Fruit fly (Drosophila melanogaster): Measurements from ENCODE around the gene CG34007.
"Not testable (repeated sequence)": the region's sequence is repeated elsewhere in the genome, so short reads cannot be mapped to it uniquely, and the experiment has no call there.

The CG34007 gene

DNA sequence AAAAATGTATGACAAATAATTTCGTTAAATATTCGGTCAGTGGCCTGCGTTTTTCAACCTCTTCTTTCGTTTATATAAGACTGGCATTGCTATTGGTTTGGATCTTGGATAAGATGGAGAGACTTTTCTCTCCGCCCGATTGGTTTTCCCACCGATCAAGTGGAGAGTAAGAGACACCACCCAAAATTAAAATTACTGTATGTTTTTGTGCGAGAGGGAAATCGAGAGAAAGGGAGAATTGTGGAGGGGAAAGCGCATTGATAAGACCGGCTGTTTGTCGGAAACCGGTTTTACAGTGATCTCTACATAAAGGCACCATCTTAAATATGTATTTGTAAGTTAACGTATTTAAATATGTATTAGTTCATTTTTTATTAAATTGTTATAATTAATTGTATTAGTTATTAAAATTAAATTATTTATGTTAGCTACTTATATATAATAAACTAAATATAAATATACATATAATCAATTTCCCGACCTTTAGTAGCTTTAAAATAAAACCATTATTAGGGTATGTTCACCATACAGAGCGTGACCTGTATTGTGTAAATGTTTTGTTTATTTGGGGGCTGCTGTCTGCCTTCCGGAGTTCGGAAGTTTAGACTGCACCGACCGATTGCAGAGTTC, at the start of gene CG34007:
Gene CG34007, plus strand, starts transcription at position 608 of the 630 bp plus-strand sequence.
- TF ChIP-seq noc (tag; optimal IDR thresholded peaks at IDR 0.05): no peak

DNA sequence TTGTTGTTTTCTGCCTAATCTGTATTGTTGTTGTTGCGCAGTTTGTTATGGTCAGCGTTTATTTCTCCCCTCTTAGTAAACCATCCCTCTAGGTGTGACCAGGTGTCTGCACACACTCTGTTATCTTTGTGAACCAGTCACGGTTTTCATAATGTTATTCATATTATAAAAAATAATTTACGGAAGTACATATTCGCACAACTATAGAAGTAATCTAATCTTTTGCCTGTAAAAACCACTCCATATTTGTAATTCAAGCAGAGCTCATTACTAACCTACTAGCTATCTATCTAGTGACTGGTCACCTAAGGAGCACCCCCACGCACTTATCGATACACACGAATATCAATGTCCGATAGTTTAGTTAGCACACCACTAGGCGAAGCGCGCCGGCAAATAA, 45.0 kb upstream of the CG34007 start, which contains the start of the genes CG31683 and CG31687:
Gene CG31683, minus strand, starts transcription at position 101 of the 400 bp plus-strand sequence.
Gene CG31687, plus strand, starts transcription at position 362 of the 400 bp plus-strand sequence.
- not testable (repeated sequence) for TF ChIP-seq noc (tag; optimal IDR thresholded peaks at IDR 0.05)

DNA sequence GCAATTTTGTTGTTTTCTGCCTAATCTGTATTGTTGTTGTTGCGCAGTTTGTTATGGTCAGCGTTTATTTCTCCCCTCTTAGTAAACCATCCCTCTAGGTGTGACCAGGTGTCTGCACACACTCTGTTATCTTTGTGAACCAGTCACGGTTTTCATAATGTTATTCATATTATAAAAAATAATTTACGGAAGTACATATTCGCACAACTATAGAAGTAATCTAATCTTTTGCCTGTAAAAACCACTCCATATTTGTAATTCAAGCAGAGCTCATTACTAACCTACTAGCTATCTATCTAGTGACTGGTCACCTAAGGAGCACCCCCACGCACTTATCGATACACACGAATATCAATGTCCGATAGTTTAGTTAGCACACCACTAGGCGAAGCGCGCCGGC, 35.9 kb upstream of the CG34007 start, which contains the start of the genes CG18858 and Cdc23:
Gene CG18858, minus strand, starts transcription at position 101 of the 400 bp plus-strand sequence.
Gene Cdc23, plus strand, starts transcription at position 368 of the 400 bp plus-strand sequence.
- not testable (repeated sequence) for TF ChIP-seq noc (tag; optimal IDR thresholded peaks at IDR 0.05)

DNA sequence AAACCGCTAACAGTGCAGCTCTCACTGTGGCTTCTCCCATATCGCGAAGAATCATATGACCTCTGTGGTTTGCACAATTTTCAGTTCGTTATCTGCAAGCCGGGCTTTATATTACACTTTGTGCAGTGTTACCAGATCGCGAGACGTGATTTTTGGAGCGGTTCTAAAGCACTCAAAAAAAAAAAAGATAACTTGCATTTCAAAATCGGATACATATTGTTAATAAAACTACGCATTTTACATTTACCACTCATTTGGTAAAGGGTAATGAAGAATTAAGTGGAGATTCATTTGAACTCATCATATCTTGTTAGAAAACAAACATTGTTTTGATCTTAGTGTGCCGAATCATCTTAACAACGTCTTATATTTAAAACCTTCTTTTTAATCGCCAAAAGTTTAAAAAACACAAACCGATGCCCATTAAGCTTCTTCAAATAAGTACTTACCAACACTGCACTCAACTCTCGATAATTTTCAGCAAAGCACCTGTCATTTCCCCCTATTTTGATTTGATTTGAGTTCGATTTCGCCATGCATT, 31.4 kb upstream of the CG34007 start, which contains the start of gene CG2493:
Gene CG2493, minus strand, starts transcription at position 129 of the 541 bp plus-strand sequence.
- no peak for TF ChIP-seq noc (tag; optimal IDR thresholded peaks at IDR 0.05)

DNA sequence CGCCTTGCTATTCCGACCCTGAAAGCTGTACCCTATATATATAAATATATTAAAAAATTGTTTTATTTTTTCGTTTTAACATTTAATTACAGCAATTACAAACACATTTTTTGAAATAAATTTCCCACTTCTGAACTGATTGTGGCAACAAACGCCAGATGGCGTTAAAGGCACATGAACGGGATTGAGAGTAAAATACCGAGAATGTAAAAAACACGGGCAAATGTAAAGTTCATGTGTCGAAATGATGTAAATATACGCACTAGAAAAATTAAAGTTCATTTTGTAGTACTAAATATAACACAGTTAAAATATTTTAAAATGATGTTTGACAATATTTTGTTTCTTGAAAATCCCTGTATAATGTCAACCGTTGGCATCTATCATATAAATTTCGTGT, 30.4 kb upstream of the CG34007 start:
- no peak for TF ChIP-seq noc (tag; optimal IDR thresholded peaks at IDR 0.05)

DNA sequence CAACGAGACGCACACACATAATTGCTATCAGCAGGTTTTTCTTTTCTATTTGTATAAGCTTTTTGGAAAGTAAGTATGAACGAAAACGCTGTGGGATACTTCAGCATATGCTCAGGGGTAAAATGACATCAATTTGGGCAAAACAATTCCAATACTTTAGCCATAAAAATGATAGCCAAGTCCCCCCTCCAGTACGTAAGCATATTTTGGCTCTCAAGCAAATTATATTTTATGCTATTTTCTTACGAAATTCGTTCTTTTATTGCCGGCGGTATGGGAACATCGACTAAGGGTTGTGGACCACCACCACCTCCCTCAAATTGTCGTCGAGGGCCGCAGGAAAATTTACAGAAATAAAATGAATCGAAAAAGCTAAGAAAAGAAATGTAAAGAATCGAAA, 21.5 kb upstream of the CG34007 start, which contains the start of gene CG43233:
Gene CG43233, minus strand, starts transcription at position 101 of the 400 bp plus-strand sequence.
- no peak for TF ChIP-seq noc (tag; optimal IDR thresholded peaks at IDR 0.05)

DNA sequence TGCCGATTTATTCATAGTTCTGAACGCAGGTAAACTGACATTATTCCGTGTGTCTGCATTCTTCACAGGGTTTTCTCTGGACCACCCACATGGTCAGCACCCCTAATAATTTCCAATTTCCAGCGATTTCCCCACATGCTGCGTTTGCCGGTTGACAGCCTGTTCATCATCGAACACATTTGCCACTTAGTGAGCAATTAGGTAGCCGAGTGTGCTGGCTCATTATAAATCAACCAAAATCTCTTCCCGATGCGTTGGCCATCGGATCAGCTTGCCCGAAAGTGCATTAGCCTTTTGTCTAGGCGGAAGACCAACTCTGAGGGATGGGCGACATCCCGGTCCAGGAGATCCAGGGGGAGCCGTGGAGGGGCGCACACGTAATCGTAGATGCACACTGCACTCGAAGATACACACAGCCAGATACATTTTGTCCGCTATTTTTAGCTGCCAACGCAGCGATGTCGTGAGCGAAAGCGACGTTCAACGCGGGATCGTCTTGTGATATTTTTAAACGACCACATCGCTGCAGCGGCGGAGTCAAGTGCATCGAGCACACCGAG, 18.0 kb upstream of the CG34007 start:
- no peak for TF ChIP-seq noc (tag; optimal IDR thresholded peaks at IDR 0.05)

DNA sequence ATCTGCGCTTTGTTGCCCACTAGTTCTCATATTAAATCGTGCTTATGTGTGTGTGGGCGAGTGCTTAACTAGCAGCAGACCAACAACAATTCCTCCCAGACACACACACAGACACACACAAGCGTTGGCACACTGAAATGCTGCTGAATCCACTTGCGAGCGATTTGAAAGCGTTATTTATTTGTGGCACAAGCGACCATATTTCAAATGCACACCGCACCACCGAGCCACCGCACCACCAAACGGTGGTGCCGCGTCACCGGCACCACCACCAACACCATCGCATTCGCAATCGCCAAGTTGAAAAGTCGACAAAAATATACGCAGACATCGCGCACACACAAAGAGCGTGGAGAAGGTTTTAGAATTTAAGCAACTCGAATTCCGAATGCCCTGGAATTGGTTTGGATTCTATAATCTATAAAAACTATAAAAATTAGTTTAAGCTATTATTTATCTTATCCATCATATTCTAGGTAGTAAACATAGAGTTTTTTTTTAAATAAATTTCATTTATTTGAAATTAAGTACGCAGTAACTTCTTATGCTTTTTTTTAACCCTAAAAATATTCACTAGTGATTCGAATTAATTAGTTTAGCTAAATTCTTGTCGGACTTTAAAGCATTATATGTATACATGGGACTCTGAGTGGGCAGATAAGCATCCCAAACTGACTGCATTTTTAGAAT, 16.1 kb upstream of the CG34007 start:
- no peak for TF ChIP-seq noc (tag; optimal IDR thresholded peaks at IDR 0.05)

DNA sequence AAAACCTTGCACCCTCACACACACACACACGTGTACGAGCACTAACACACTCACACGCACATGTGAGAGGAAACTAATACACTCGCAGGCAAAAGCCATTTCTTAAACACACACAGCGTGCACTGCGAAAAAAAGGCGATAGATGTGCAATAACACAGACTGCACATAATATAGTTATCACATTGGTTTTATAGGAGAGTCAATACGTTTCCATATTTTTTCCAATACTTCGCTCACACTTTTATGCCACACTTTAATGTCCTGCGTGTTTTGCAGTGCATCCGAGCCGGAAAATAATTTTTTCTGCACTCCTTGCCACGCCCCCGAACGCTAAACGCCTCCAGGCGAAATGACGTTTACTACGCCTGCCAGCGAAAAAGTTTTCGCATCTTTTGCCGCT, 15.1 kb upstream of the CG34007 start:
- no peak for TF ChIP-seq noc (tag; optimal IDR thresholded peaks at IDR 0.05)

DNA sequence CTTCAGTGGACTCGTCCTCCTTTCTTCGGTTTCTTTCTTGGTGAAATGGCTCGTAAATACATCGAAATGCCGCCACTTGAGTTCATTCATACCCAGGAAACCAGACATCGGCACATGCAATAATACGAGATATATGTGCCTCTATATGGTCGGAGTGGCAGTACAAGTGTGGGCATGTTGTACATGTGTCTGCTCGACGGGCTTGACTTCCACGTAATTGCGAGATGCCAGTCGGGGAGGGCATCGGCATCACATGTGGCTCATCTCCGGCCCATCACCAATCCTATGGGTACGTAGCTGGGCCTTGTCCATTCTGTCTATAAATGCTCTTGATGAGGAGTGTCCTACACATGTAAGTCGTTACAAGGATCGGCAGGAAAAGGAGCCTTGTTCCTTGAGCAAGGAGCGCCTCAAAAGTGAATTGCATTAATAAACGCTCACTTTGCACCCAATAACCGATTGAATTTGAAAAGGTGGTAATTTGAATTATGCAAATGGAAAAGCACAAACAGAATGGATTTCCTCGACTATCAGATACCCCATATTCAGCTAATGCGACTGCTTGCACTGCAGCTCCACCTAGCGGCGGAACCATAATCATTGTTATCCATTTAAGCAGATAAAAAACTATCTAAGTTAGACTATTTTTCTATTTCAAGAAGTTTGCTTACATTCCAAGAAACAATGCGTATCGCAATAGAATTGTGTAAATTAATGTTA, 13.5 kb upstream of the CG34007 start:
- TF ChIP-seq noc (tag; optimal IDR thresholded peaks at IDR 0.05): no peak

DNA sequence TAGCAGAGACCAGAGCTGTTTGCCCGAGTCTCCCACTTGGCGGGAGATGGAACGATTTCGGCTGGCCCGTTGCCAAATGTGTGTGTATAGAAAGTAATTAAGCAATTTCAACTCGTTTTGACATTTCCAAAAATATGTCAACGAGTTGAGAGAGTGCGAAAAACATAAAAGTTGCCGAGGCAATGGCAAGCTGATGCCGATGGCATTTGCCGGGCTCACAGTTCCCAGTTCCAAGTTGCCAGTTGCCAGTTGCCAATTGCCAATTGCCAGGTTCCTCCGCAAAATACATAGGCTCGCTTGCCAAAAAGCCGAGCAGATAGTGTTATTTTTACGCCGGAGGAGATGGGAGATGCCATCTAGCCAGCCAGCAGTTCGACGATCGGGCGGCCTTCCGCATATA, 11.2 kb upstream of the CG34007 start:
- TF ChIP-seq noc (tag; optimal IDR thresholded peaks at IDR 0.05): no peak

DNA sequence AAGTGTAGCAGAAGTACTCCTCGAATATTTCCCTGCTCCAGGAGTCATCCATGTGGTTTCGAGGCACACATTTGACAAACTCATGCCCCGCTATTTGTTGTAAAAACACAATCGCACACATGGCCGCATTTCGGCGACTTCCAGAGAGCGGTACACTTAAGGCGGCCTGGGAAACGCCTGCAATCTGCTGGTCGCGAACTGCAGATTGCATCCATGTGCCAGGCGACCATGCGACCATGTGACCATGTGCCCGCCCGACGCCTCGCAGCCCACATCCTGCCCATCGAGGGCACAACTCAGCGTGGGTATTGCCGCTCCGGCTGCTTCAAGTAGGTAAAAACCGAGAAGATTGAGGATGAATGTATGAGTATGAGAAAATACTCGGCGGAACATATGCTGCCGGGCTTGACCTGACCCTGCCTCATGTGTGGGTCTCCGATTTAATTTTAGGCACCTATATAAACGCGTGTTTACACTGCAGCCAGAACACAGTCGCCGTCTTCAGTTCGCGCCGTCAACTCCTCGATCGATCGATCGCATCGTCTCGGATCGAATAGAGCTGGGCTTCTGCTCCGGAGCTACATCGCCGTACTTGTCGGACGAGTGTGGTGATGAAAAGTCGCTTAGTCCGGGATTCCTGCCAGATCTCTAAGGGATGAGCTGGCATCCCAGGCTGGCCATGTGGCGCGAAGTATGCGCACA, 8.6 kb upstream of the CG34007 start:
- TF ChIP-seq noc (tag; optimal IDR thresholded peaks at IDR 0.05): no peak

DNA sequence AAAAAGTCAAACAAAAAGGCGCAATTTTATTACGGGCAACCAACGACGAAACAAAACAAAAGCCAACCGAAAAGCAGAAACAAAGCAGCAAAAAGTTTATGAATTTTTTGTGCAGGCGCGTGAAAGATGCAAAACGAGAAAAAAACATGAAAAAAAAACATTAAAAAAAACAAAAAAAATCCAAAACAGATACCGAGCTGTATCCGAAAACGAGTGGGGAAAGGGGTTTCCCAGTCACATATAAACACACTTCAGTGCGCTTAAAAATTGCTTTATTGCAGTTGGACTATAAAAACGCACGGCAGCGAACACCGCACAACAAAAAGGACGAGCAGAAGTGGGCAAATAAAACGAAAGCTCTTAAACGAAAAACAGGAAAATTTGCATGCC, 8.1 kb upstream of the CG34007 start:
- TF ChIP-seq noc (tag; optimal IDR thresholded peaks at IDR 0.05): no peak

DNA sequence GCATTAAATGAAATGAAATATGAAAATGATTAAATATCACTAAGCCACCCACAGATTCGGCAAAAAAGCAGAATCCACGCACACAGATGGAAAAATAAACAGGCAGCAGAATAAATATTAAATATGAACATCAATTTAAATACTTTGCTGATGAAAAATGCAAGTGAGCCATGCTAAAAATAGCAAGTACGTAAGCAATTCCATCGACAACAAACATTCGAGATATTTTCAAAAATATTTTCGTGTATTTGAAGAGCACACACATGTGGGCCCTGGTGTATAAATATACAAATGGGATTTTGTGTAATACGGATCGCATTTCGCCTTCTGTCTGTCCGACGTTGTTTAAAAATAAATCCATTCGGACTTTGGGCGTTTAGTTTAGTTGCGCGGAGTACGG, 7.1 kb upstream of the CG34007 start:
- no peak for TF ChIP-seq noc (tag; optimal IDR thresholded peaks at IDR 0.05)

DNA sequence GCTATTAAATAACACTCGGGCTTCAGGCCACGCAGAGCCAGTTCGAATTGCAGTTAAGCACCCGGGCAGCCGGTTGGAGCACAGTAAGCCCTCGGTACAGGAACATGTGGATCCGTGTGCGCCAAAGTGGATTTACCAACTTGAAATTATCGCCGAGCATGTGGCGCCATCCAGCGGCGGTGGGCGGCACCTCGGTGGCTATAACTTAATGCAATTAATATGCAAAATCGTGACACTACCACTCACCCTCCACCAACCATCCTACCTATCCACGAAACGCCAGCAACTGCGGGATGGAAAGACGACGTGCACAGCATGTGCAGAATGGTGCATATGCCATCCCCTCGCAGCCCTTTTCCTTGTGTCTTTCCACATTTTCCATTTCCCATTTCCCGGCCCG, 6.7 kb upstream of the CG34007 start:
- no peak for TF ChIP-seq noc (tag; optimal IDR thresholded peaks at IDR 0.05)
